Worm (Caenorhabditis elegans) whole organism, midembryonic: ENCODE measurements around the gene cnc-7.

Experiments used
- T22C8.4 ChIP-seq: fragments of 200-800 bp; sonication (Bioruptor generic); IDR thresholded peaks from 2 replicates; pipeline ENCODE4 v1.3.6; 2022; ENCODE audit warnings: missing genetic modification characterization, missing compliant biosample characterization
- cog-1 ChIP-seq: sonication (generic microtip); optimal IDR thresholded peaks from 2 replicates; lab custom pipeline; 2016; ENCODE audit warnings: missing genetic modification characterization, missing compliant biosample characterization
- flt-1 ChIP-seq: fragments of 200-800 bp; sonication (Bioruptor generic); IDR thresholded peaks from 2 replicates; pipeline ENCODE4 v1.3.6; 2022; ENCODE audit warnings: missing genetic modification characterization, missing compliant biosample characterization
- klf-2 ChIP-seq: fragments of 200-800 bp; sonication (Bioruptor generic); conservative IDR thresholded peaks from 2 replicates; pipeline ENCODE4 v1.3.6; 2022; ENCODE audit warnings: missing genetic modification reagents, missing genetic modification characterization, missing compliant biosample characterization
- med-1 ChIP-seq: sonication (generic microtip); optimal IDR thresholded peaks from 2 replicates; lab custom pipeline; 2017; ENCODE audit warnings: missing genetic modification characterization, mild to moderate bottlenecking, missing compliant biosample characterization, antibody characterized with exemption, missing genetic modification reagents; ENCODE audit not compliant: insufficient read depth
- ref-1 ChIP-seq: fragments of 200-800 bp; sonication (Bioruptor generic); conservative IDR thresholded peaks from 2 replicates; pipeline ENCODE4 v1.3.6; 2022; ENCODE audit warnings: missing genetic modification reagents, missing genetic modification characterization, missing compliant biosample characterization
- tab-1 ChIP-seq: fragments of 200-800 bp; sonication (Bioruptor generic); IDR thresholded peaks from 2 replicates; pipeline ENCODE4 v1.3.6; 2022; ENCODE audit warnings: missing genetic modification characterization, missing compliant biosample characterization
- ztf-23 ChIP-seq: fragments of 200-800 bp; sonication (Bioruptor generic); IDR thresholded peaks from 2 replicates; pipeline ENCODE4 v1.3.6; 2022; ENCODE audit warnings: missing genetic modification reagents, missing genetic modification characterization, missing compliant biosample characterization
- ztf-29 ChIP-seq: fragments of 200-800 bp; sonication (Bioruptor generic); IDR thresholded peaks from 2 replicates; pipeline ENCODE4 v1.3.6; 2022; ENCODE audit warnings: missing genetic modification reagents, missing genetic modification characterization, missing compliant biosample characterization

DNA sequence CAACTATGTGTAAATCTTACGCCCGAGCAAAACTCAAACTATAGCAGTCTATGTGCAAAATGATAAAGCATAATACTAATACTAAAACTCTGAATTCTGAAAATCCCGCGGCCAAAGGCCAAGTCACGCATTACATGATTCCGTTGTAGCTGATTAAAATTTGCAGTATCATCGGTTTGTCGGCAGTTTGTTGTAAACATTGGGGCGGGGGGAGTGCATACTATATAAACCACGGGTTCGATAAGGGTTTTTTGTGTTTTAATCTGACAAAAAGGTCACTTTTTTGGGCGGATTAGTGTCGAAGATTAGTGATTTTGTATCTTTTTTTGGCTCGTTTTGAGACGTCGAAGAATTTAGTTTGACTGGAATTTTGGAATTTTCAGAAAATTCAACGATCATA, 19.4 kb upstream of the cnc-7 start:
- TF ChIP-seq med-1, result no peak
- TF ChIP-seq klf-2 (GFP tag; lab: Robert Waterston, UW), result no peak
- TF ChIP-seq ztf-23 (GFP tag; lab: Robert Waterston, UW), result no peak
- TF ChIP-seq flt-1 (GFP tag; lab: Robert Waterston, UW), result no peak
- no peak for TF ChIP-seq ref-1 (GFP tag; lab: Robert Waterston, UW)
- TF ChIP-seq tab-1 (GFP tag; lab: Robert Waterston, UW), result no peak
- no peak for TF ChIP-seq T22C8.4 (GFP tag; lab: Robert Waterston, UW)
- no peak for TF ChIP-seq cog-1 (tag; lab: Kevin White, UChicago)
- no peak for TF ChIP-seq ztf-29 (GFP tag; lab: Robert Waterston, UW)
